Fruit fly (Drosophila melanogaster) whole organism, prepupa: ENCODE data around the gene CG31141.

Experiments used
- Blimp-1 ChIP-seq: fragments of 200-800 bp; sonication (Bioruptor generic); optimal IDR thresholded peaks from 3 replicates; lab custom pipeline; 2017; ENCODE audit warnings: missing biosample characterization, missing genetic modification characterization, mild to moderate bottlenecking, moderate library complexity, missing genetic modification reagents
- CG10631 ChIP-seq: fragments of 200-800 bp; sonication (Bioruptor generic); optimal IDR thresholded peaks from 2 replicates; lab custom pipeline; 2016; ENCODE audit warnings: missing biosample characterization, missing genetic modification characterization
- CG11294 ChIP-seq: fragments of 200-800 bp; sonication (Bioruptor generic); IDR thresholded peaks from 2 replicates; pipeline ENCODE4 v1.3.6; 2022; ENCODE audit warnings: missing biosample characterization, missing genetic modification characterization
- CG11762 ChIP-seq: fragments of 200-800 bp; sonication (Bioruptor generic); optimal IDR thresholded peaks from 3 replicates; lab custom pipeline; 2016; ENCODE audit warnings: missing biosample characterization, missing genetic modification characterization; ENCODE audit not compliant: insufficient read depth
- CG11902 ChIP-seq: fragments of 200-800 bp; sonication (Bioruptor generic); optimal IDR thresholded peaks from 3 replicates; lab custom pipeline; 2016; ENCODE audit warnings: missing biosample characterization, missing genetic modification characterization
- CG15336 ChIP-seq: fragments of 200-800 bp; sonication (Bioruptor generic); IDR thresholded peaks from 2 replicates; pipeline ENCODE4 v1.3.6; 2022; ENCODE audit warnings: missing biosample characterization, missing genetic modification characterization
- CG16779 ChIP-seq: fragments of 200-800 bp; sonication (Bioruptor generic); optimal IDR thresholded peaks from 3 replicates; lab custom pipeline; 2017; ENCODE audit warnings: missing biosample characterization, mild to moderate bottlenecking, missing genetic modification characterization
- CG3032 ChIP-seq: fragments of 200-800 bp; optimal IDR thresholded peaks from 2 replicates; lab custom pipeline; 2019; ENCODE audit warnings: missing biosample characterization, mild to moderate bottlenecking, missing genetic modification characterization, moderate library complexity
- CG32006 ChIP-seq: fragments of 200-800 bp; sonication (Bioruptor generic); optimal IDR thresholded peaks from 3 replicates; lab custom pipeline; 2017; ENCODE audit warnings: missing biosample characterization, mild to moderate bottlenecking, missing genetic modification characterization
- CG4318 ChIP-seq: fragments of 200-800 bp; sonication (Bioruptor generic); optimal IDR thresholded peaks from 3 replicates; lab custom pipeline; 2017; ENCODE audit warnings: missing biosample characterization, mild to moderate bottlenecking, missing genetic modification characterization
- CG6163 ChIP-seq: fragments of 200-800 bp; sonication (Bioruptor generic); IDR thresholded peaks from 3 replicates; pipeline ENCODE4 v1.3.6; 2022; ENCODE audit warnings: missing biosample characterization, missing genetic modification characterization
- CG6792 ChIP-seq: fragments of 200-800 bp; sonication (Bioruptor generic); optimal IDR thresholded peaks from 3 replicates; lab custom pipeline; 2016; ENCODE audit warnings: missing biosample characterization, missing genetic modification characterization
- CG6808 ChIP-seq: fragments of 200-800 bp; sonication (Bioruptor generic); optimal IDR thresholded peaks from 3 replicates; lab custom pipeline; 2017; ENCODE audit warnings: missing biosample characterization, missing genetic modification characterization, mild to moderate bottlenecking, moderate library complexity, missing genetic modification reagents
- CG6854 ChIP-seq: fragments of 200-800 bp; sonication (Bioruptor generic); optimal IDR thresholded peaks from 2 replicates; lab custom pipeline; 2017; ENCODE audit warnings: missing biosample characterization, mild to moderate bottlenecking, missing genetic modification characterization
- CG7368 ChIP-seq: fragments of 200-800 bp; sonication (Bioruptor generic); optimal IDR thresholded peaks from 3 replicates; lab custom pipeline; 2016; ENCODE audit warnings: missing biosample characterization, missing genetic modification characterization
- CG8119 ChIP-seq: fragments of 200-800 bp; sonication (Bioruptor generic); IDR thresholded peaks from 3 replicates; pipeline ENCODE4 v1.3.6; 2022; ENCODE audit warnings: missing biosample characterization, missing genetic modification characterization
- CG8319 ChIP-seq: fragments of 200-800 bp; sonication (Bioruptor generic); optimal IDR thresholded peaks from 3 replicates; lab custom pipeline; 2016; ENCODE audit warnings: missing biosample characterization, missing genetic modification characterization
- CG8632 ChIP-seq: fragments of 200-800 bp; sonication (Bioruptor generic); optimal IDR thresholded peaks from 3 replicates; lab custom pipeline; 2016; ENCODE audit warnings: missing biosample characterization, missing genetic modification characterization
- CG9139 ChIP-seq: fragments of 200-800 bp; sonication (Bioruptor generic); optimal IDR thresholded peaks from 3 replicates; lab custom pipeline; 2017; ENCODE audit warnings: missing biosample characterization, mild to moderate bottlenecking, missing genetic modification characterization
- Eip75B ChIP-seq: fragments of 200-800 bp; sonication (Bioruptor generic); optimal IDR thresholded peaks from 3 replicates; lab custom pipeline; 2016; ENCODE audit warnings: missing biosample characterization, missing genetic modification characterization
- Eip78C ChIP-seq: fragments of 200-800 bp; sonication (Bioruptor generic); peaks from one replicate; lab custom pipeline; 2016; ENCODE audit warnings: missing biosample characterization, missing genetic modification characterization
- Eip93F ChIP-seq: fragments of 200-800 bp; sonication (Bioruptor generic); optimal IDR thresholded peaks from 2 replicates; lab custom pipeline; 2016; ENCODE audit warnings: missing biosample characterization, mild to moderate bottlenecking, missing genetic modification characterization
- Ets21C ChIP-seq: fragments of 200-800 bp; sonication (Bioruptor generic); optimal IDR thresholded peaks from 3 replicates; lab custom pipeline; 2016; ENCODE audit warnings: missing biosample characterization, missing genetic modification characterization
- Ets96B ChIP-seq: fragments of 200-800 bp; optimal IDR thresholded peaks from 2 replicates; lab custom pipeline; 2019; ENCODE audit warnings: missing biosample characterization, mild to moderate bottlenecking, missing genetic modification characterization, moderate library complexity
- Gug ChIP-seq: fragments of 200-800 bp; sonication (Bioruptor generic); IDR thresholded peaks from 2 replicates; pipeline ENCODE4 v1.3.6; 2022; ENCODE audit warnings: missing biosample characterization, missing genetic modification characterization
- Hr38 ChIP-seq: sonication (Bioruptor generic); optimal IDR thresholded peaks from 2 replicates; lab custom pipeline; 2016; ENCODE audit warnings: missing biosample characterization, missing genetic modification characterization
- Hr4 ChIP-seq: fragments of 200-800 bp; sonication (Bioruptor generic); optimal IDR thresholded peaks from 3 replicates; lab custom pipeline; 2016; ENCODE audit warnings: missing biosample characterization, missing genetic modification characterization
- Lpt ChIP-seq: fragments of 200-800 bp; sonication (Bioruptor generic); optimal IDR thresholded peaks from 3 replicates; lab custom pipeline; 2016; ENCODE audit warnings: missing biosample characterization, missing genetic modification characterization
- Met ChIP-seq: fragments of 200-800 bp; sonication (Bioruptor generic); optimal IDR thresholded peaks from 3 replicates; lab custom pipeline; 2016; ENCODE audit warnings: missing biosample characterization, missing genetic modification characterization
- Smox ChIP-seq: fragments of 200-800 bp; sonication (Bioruptor generic); optimal IDR thresholded peaks from 3 replicates; lab custom pipeline; 2016; ENCODE audit warnings: missing biosample characterization, missing genetic modification characterization
- Sox102F ChIP-seq: fragments of 200-800 bp; sonication (Bioruptor generic); optimal IDR thresholded peaks from 2 replicates; lab custom pipeline; 2016; ENCODE audit warnings: missing biosample characterization, mild to moderate bottlenecking, missing genetic modification characterization
- Sox14 ChIP-seq: fragments of 200-800 bp; sonication (Bioruptor generic); optimal IDR thresholded peaks from 3 replicates; lab custom pipeline; 2016; ENCODE audit warnings: missing biosample characterization, missing genetic modification characterization
- Sox15 ChIP-seq: fragments of 200-800 bp; sonication (Bioruptor generic); optimal IDR thresholded peaks from 3 replicates; lab custom pipeline; 2016; ENCODE audit warnings: missing biosample characterization, missing genetic modification characterization
- acj6 ChIP-seq: fragments of 200-800 bp; sonication (Bioruptor generic); optimal IDR thresholded peaks from 3 replicates; lab custom pipeline; 2016; ENCODE audit warnings: missing biosample characterization, missing genetic modification characterization
- dac ChIP-seq: fragments of 200-800 bp; sonication (Bioruptor generic); optimal IDR thresholded peaks from 2 replicates; lab custom pipeline; 2017; ENCODE audit warnings: missing biosample characterization, mild to moderate bottlenecking, missing genetic modification characterization
- dsx ChIP-seq: fragments of 200-800 bp; optimal IDR thresholded peaks from 3 replicates; lab custom pipeline; 2019; ENCODE audit warnings: missing biosample characterization, mild to moderate bottlenecking, missing genetic modification characterization, moderate library complexity; ENCODE audit not compliant: poor library complexity, severe bottlenecking
- eg ChIP-seq: fragments of 200-800 bp; sonication (Bioruptor generic); IDR thresholded peaks from 3 replicates; pipeline ENCODE4 v1.3.6; 2022; ENCODE audit warnings: missing biosample characterization, missing genetic modification characterization
- esn ChIP-seq: fragments of 200-800 bp; sonication (Bioruptor generic); optimal IDR thresholded peaks from 2 replicates; lab custom pipeline; 2016; ENCODE audit warnings: missing biosample characterization, mild to moderate bottlenecking, missing genetic modification characterization, moderate library complexity
- fd59A ChIP-seq: fragments of 200-800 bp; sonication (Bioruptor generic); optimal IDR thresholded peaks from 2 replicates; lab custom pipeline; 2017; ENCODE audit warnings: missing biosample characterization, mild to moderate bottlenecking, missing genetic modification characterization, missing genetic modification reagents
- fd85E ChIP-seq: fragments of 200-800 bp; sonication (Bioruptor generic); optimal IDR thresholded peaks from 3 replicates; lab custom pipeline; 2016; ENCODE audit warnings: missing biosample characterization, missing genetic modification characterization
- fkh ChIP-seq: fragments of 200-800 bp; sonication (Bioruptor generic); optimal IDR thresholded peaks from 3 replicates; lab custom pipeline; 2017; ENCODE audit warnings: missing biosample characterization, mild to moderate bottlenecking, missing genetic modification characterization, moderate library complexity
- lz ChIP-seq: fragments of 200-800 bp; sonication (Bioruptor generic); optimal IDR thresholded peaks from 3 replicates; lab custom pipeline; 2016; ENCODE audit warnings: missing biosample characterization, missing genetic modification characterization
- salr ChIP-seq, 2 experiments: fragments of 200-800 bp; sonication (Bioruptor generic); optimal IDR thresholded peaks; 3 replicates each; lab custom pipeline; 2016 to 2018; ENCODE audit warnings: missing biosample characterization in 2 of 2, missing genetic modification characterization in 2 of 2, mild to moderate bottlenecking in 1 of 2
- ss ChIP-seq, 2 experiments: fragments of 200-800 bp; sonication (Bioruptor generic); optimal IDR thresholded peaks; 2 replicates in 1 of 2; 3 replicates in 1 of 2; lab custom pipeline; 2017 to 2018; ENCODE audit warnings: mild to moderate bottlenecking in 2 of 2, missing biosample characterization in 2 of 2, missing genetic modification characterization in 2 of 2, moderate library complexity in 1 of 2
- topi ChIP-seq: fragments of 200-800 bp; sonication (Bioruptor generic); optimal IDR thresholded peaks from 3 replicates; lab custom pipeline; 2016; ENCODE audit warnings: missing biosample characterization, missing genetic modification characterization
- vri ChIP-seq: fragments of 200-800 bp; sonication (Bioruptor generic); optimal IDR thresholded peaks from 3 replicates; lab custom pipeline; 2016; ENCODE audit warnings: missing biosample characterization, mild to moderate bottlenecking, missing genetic modification characterization

Gene CG31141

DNA sequence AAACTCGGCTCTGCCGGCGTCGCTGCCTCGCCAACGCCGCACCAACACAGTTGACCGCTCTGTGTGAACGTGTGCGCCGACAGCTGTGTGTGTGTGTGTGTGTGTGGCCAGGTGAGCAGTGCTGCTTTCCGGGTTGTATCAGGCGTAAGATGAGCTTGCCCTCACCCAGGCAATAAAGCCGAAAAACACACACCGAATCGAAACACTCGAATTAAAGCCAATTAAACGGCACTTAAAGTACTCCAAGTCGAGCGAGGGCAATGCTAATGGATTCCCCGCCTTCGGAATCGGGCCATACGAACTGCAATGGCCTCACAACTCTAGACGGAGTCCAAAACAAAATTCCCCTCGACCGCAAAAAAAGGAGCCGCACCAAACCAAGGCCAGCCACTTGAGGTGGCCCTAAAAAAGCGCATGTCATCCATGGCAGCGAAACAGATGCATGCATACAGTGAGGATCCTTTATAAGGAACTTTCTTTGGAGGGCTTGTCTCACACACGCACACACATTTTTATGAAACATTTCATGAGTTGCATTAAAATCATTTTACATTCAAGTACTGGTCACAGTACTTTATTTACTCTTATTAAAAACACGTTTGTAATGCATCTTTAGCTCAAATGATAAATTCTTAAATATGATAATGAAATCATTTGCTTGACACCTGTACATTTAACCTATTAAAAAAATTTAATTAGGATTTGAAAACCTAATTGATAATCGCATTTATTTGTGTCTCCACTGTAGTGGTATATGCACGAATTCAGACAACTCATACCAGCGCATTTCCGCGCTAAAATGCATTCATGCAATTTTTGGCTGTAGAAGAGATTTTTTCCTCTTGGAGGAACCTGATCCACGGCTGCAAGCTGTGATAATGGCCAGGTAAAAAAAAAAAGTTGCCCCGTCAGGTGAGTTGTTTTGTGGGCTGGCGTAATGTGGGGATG is 25.6 kb downstream of the CG31141 start (continued):
- TF ChIP-seq CG6808, result peak; percentile 98
- TF ChIP-seq CG4318 (GFP tag; lab: Kevin White, UChicago), result peak; percentile 78
- TF ChIP-seq CG15336 (GFP tag; lab: Robert Waterston, UW), result peak; percentile 89
- TF ChIP-seq Hr4 (GFP tag; lab: Kevin White, UChicago), result peak; percentile 91
- peak; percentile 92 for TF ChIP-seq CG8319 (GFP tag; lab: Kevin White, UChicago)
- peak; percentile 95 for TF ChIP-seq lz (GFP tag; lab: Kevin White, UChicago)
- TF ChIP-seq salr (GFP tag; optimal IDR thresholded peaks at IDR 0.05; lab: Kevin White, UChicago), result peak; percentile 92
- peak; percentile 81 for TF ChIP-seq CG6854
- peak; percentile 94 for TF ChIP-seq CG8632 (GFP tag; lab: Kevin White, UChicago)
- peak; percentile 91 for TF ChIP-seq Ets21C (GFP tag; lab: Kevin White, UChicago)

DNA sequence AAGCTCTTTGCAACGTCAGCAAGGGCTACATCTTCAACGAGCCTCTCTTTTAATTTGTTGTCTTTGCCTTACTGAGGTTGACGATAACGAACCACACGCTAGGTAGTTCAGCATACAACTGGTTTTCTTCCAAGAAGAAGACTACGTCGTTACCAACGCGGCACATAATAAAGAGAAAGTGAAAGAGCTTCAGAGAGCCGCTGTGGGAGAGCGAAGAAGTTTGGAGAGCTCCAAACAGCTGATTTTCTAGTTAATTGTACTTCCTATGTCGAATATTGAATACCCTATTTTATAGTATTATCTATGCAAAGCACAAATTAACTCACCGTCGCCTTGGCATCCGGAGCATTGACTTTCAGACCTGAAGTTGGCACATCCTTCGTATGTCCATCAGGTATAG is 32.3 kb downstream of the CG31141 start:
- peak; percentile 17 for TF ChIP-seq Sox102F (GFP tag; lab: Kevin White, UChicago)
- no peak for TF ChIP-seq CG8319 (GFP tag; lab: Kevin White, UChicago)
- TF ChIP-seq dsx (GFP tag; lab: Kevin White, UChicago), result peak; percentile 57
- TF ChIP-seq eg, result peak; percentile 17; the same call in 1 of the 3 replicates
- peak; percentile 30 for TF ChIP-seq Eip75B
- TF ChIP-seq Gug (GFP tag; lab: Robert Waterston, UW), result no peak
- TF ChIP-seq CG8632 (GFP tag; lab: Kevin White, UChicago), result no peak
- no peak for TF ChIP-seq acj6 (GFP tag; lab: Kevin White, UChicago)
- no peak for TF ChIP-seq Met (GFP tag; lab: Kevin White, UChicago)
- no peak for TF ChIP-seq Eip93F (GFP tag; lab: Kevin White, UChicago)
- TF ChIP-seq Sox14 (GFP tag; lab: Kevin White, UChicago), result no peak
- no peak for TF ChIP-seq CG11294 (GFP tag; lab: Robert Waterston, UW)
- no peak for TF ChIP-seq CG16779
- TF ChIP-seq fd59A, result no peak
- no peak for TF ChIP-seq fkh (GFP tag; lab: Kevin White, UChicago)
- TF ChIP-seq CG11902 (GFP tag; lab: Kevin White, UChicago), result no peak
- no peak for TF ChIP-seq Sox15 (GFP tag; lab: Kevin White, UChicago)
- no peak for TF ChIP-seq fd85E (GFP tag; lab: Kevin White, UChicago)
- TF ChIP-seq CG4318 (GFP tag; lab: Kevin White, UChicago), result no peak
- TF ChIP-seq vri, result no peak
- TF ChIP-seq CG6792 (GFP tag; lab: Kevin White, UChicago), result no peak
- TF ChIP-seq topi (GFP tag; lab: Kevin White, UChicago), result peak; percentile 21
- no peak for TF ChIP-seq CG6808
- TF ChIP-seq dac (GFP tag; lab: Kevin White, UChicago), result no peak
- TF ChIP-seq Blimp-1 (GFP tag; lab: Kevin White, UChicago), result peak; percentile 90
- no peak for TF ChIP-seq Ets96B (tag; lab: Kevin White, UChicago)
- TF ChIP-seq Ets21C (GFP tag; lab: Kevin White, UChicago), result no peak
- TF ChIP-seq Lpt (GFP tag; lab: Kevin White, UChicago), result peak; percentile 20
- TF ChIP-seq ss (GFP tag; optimal IDR thresholded peaks at IDR 0.05; lab: Kevin White, UChicago), result peak in 1 of 2 experiments; percentile 24
- TF ChIP-seq Eip78C, result peak; percentile 81
- no peak for TF ChIP-seq CG7368
- TF ChIP-seq Hr38, result no peak
- no peak for TF ChIP-seq CG10631
- no peak for TF ChIP-seq CG9139 (GFP tag; lab: Kevin White, UChicago)
- TF ChIP-seq CG15336 (GFP tag; lab: Robert Waterston, UW), result peak; percentile 55; the same call in 1 of the 2 replicates
- no peak for TF ChIP-seq Smox
- no peak for TF ChIP-seq CG32006 (GFP tag; lab: Kevin White, UChicago)
- no peak for TF ChIP-seq CG3032 (tag; lab: Kevin White, UChicago)
- TF ChIP-seq CG11762, result no peak
- TF ChIP-seq CG6163 (GFP tag; lab: Robert Waterston, UW), result peak; percentile 41; the same call in 1 of the 3 replicates
- no peak for TF ChIP-seq lz (GFP tag; lab: Kevin White, UChicago)
- TF ChIP-seq Hr4 (GFP tag; lab: Kevin White, UChicago), result no peak
- peak; percentile 23 for TF ChIP-seq esn
- TF ChIP-seq CG8119 (GFP tag; lab: Robert Waterston, UW), result peak; percentile 29; the same call in 1 of the 3 replicates
